Worm (Caenorhabditis elegans) whole organism, L4/young adult: ENCODE data around the gene F59B2.9.

ENCODE experiments used
- W03F9.2 ChIP-seq: fragments of 150-350 bp; optimal IDR thresholded peaks from 2 replicates; lab custom pipeline; 2014; ENCODE audit warnings: missing biosample characterization, missing genetic modification characterization
- him-1 ChIP-seq: sonication (generic microtip); optimal IDR thresholded peaks from 2 replicates; lab custom pipeline; 2016; ENCODE audit warnings: missing genotype, missing genetic modification reagents, missing genetic modification characterization, missing compliant biosample characterization

- no peak for TF ChIP-seq him-1 (tag; lab: Kevin White, UChicago)
- peak; percentile 14 for TF ChIP-seq W03F9.2 (tag; lab: Kevin White, UChicago)
Measured at ce11 chrIII:9054414-9055147, 42.4 kb upstream of the F59B2.9 start, which contains the start of gene cls-2.
